Worm (Caenorhabditis elegans) whole organism, L3 larva: Measurements from ENCODE around the gene tmed-13.

Experiments used
- R02D3.7 ChIP-seq: fragments of 150-350 bp; optimal IDR thresholded peaks from 2 replicates; lab custom pipeline; 2014; ENCODE audit warnings: missing biosample characterization, missing genetic modification characterization
- elt-1 ChIP-seq: fragments of 150-350 bp; optimal IDR thresholded peaks from 2 replicates; lab custom pipeline; 2014; ENCODE audit warnings: missing biosample characterization, missing genetic modification characterization
- elt-3 ChIP-seq, 3 experiments: fragments of 150-350 bp in 1 of 3; sonication (generic microtip) in 2 of 3; optimal IDR thresholded peaks; 2 replicates in 2 of 3; 4 replicates in 1 of 3; lab custom pipeline; 2014 to 2017; ENCODE audit warnings: missing biosample characterization in 3 of 3, missing genetic modification characterization in 3 of 3
- fkh-10 ChIP-seq: sonication (generic microtip); optimal IDR thresholded peaks from 2 replicates; lab custom pipeline; 2017; ENCODE audit warnings: missing biosample characterization, missing genetic modification reagents, missing genetic modification characterization
- nhr-67 ChIP-seq: fragments of 150-350 bp; optimal IDR thresholded peaks from 2 replicates; lab custom pipeline; 2014; ENCODE audit warnings: missing biosample characterization, missing genetic modification characterization
- pha-4 ChIP-seq: fragments of 150-350 bp; optimal IDR thresholded peaks from 2 replicates; lab custom pipeline; 2014; ENCODE audit warnings: missing biosample characterization, missing genetic modification reagents, missing genetic modification characterization
- sea-2 ChIP-seq: fragments of 150-350 bp; sonication (generic microtip); optimal IDR thresholded peaks from 4 replicates; lab custom pipeline; 2014; ENCODE audit warnings: missing biosample characterization, missing genetic modification reagents, missing genetic modification characterization
- unc-39 ChIP-seq: sonication (generic microtip); optimal IDR thresholded peaks from 4 replicates; lab custom pipeline; 2017; ENCODE audit warnings: missing biosample characterization, missing genetic modification characterization
- zag-1 ChIP-seq: fragments of 150-350 bp; optimal IDR thresholded peaks from 2 replicates; lab custom pipeline; 2014; ENCODE audit warnings: missing biosample characterization, missing genetic modification characterization
- ztf-4 ChIP-seq: fragments of 150-350 bp; optimal IDR thresholded peaks from 2 replicates; lab custom pipeline; 2014; ENCODE audit warnings: missing biosample characterization, missing genetic modification characterization

DNA sequence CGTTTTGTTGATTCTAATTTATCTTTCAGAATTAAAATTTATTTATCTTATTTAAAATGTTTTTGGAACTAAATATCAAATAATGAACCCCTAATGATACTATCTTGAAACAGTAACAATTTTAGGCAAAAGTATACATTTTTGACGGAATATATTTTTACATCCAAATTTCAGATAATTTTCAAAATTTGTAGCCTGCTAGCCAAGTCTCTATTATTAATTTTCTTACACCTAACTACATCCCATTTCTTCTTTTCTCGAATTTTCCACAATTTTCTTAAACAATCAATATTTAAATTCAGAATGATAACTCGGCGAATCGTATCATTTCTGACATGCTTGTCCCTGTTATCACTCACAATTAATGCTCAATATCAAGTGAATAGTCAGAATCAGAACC is 35.2 kb upstream of the tmed-13 start, which contains the start of gene pqn-89:
- TF ChIP-seq pha-4 (tag; lab: Kevin White, UChicago) (no peak), ztf-4 (tag; lab: Kevin White, UChicago) (no peak), elt-1 (tag; lab: Kevin White, UChicago) (no peak), nhr-67 (tag; lab: Kevin White, UChicago) (no peak), unc-39 (no peak), fkh-10 (GFP tag; lab: Kevin White, UChicago) (no peak), elt-3 (tag; optimal IDR thresholded peaks at IDR 0.05; lab: Kevin White, UChicago) (no peak), sea-2 (GFP tag; lab: Kevin White, UChicago) (no peak), R02D3.7 (tag; lab: Kevin White, UChicago) (no peak), zag-1 (tag; lab: Kevin White, UChicago) (no peak)
